In the genomic region with DNA sequence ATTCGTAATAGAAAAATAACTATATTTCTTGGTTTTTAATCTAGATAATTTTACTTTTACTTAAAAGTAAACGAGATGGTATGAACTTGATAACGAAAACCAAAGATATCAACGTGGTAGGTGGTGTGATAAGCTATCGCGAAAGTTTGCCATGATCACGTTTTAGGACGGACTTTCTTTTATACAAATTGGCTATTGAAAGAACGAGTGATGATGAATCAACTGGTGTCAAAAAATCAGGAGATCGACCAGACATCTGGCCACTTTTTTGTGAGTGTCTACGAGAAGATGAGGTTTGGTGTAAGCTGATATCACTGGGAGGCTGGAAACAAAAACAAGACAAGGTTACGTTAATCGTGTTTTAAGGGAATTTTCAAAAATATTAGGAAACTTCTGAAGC, we compare ENCODE assay signal across 6 worm cellular contexts.
A peak's percentile ranks its signal among the peaks of the same experiment; 100 is the strongest.
TF ChIP-seq lines count a peak whose summit lies in the region.

No protein-coding gene starts in this region.

TF ChIP-seq in whole organism, L1 larva, 84 proteins besides CTCF, POLR2A, EP300 and RAD21 (continues in another document):
- TF ChIP-seq elt-3 (tag; optimal IDR thresholded peaks at IDR 0.05; lab: Kevin White, UChicago) (peak in 4 of 6 experiments; percentile 36 to 61 (median 54)), efl-1 (optimal IDR thresholded peaks at IDR 0.05; lab: Kevin White, UChicago) (no peak), efl-1 (GFP tag; optimal IDR thresholded peaks at IDR 0.05 in 1 of 2; lab: Kevin White, UChicago) (no peak), elt-2 (tag; optimal IDR thresholded peaks at IDR 0.05; lab: Kevin White, UChicago) (peak; percentile 42), blmp-1 (tag; optimal IDR thresholded peaks at IDR 0.05; lab: Kevin White, UChicago) (peak; percentile 83), ets-5 (GFP tag; IDR thresholded peaks at IDR 0.05; lab: Robert Waterston, UW) (no peak), egl-27 (tag; optimal IDR thresholded peaks at IDR 0.05; lab: Kevin White, UChicago) (no peak), nhr-19 (GFP tag; conservative IDR thresholded peaks at IDR 0.05; lab: Robert Waterston, UW) (peak; percentile 15; the same call in 1 of the 2 replicates), nhr-90 (tag; optimal IDR thresholded peaks at IDR 0.05; lab: Kevin White, UChicago; ENCODE audit: poor library complexity) (peak; percentile 12), alr-1 (tag; optimal IDR thresholded peaks at IDR 0.05; lab: Kevin White, UChicago; ENCODE audit: borderline replicate concordance) (no peak), fkh-4 (tag; optimal IDR thresholded peaks at IDR 0.05; lab: Kevin White, UChicago; ENCODE audit: borderline replicate concordance) (no peak), lsy-2 (tag; optimal IDR thresholded peaks at IDR 0.05; lab: Kevin White, UChicago) (peak in 1 of 2 experiments; percentile 13), lin-35 (GFP tag; optimal IDR thresholded peaks at IDR 0.05; lab: Kevin White, UChicago) (peak in 1 of 2 experiments; percentile 54)

TF ChIP-seq in whole organism, L2 larva, 48 proteins besides CTCF, POLR2A, EP300 and RAD21:
- TF ChIP-seq Y55F3AM.14 (GFP tag; optimal IDR thresholded peaks at IDR 0.05; lab: Kevin White, UChicago) = no peak
- TF ChIP-seq aly-2 (tag; optimal IDR thresholded peaks at IDR 0.05; lab: Kevin White, UChicago) = no peak
- TF ChIP-seq sma-9 (GFP tag; optimal IDR thresholded peaks at IDR 0.05; lab: Kevin White, UChicago) = peak; percentile 82
- no peak for TF ChIP-seq sma-9 (tag; optimal IDR thresholded peaks at IDR 0.05; lab: Kevin White, UChicago)
- TF ChIP-seq crh-2 (tag; optimal IDR thresholded peaks at IDR 0.05; lab: Kevin White, UChicago) = peak; percentile 45
- TF ChIP-seq blmp-1 (tag; optimal IDR thresholded peaks at IDR 0.05; lab: Kevin White, UChicago; ENCODE audit: insufficient read depth) = peak; percentile 87
- TF ChIP-seq fos-1 (tag; optimal IDR thresholded peaks at IDR 0.05; lab: Kevin White, UChicago) = peak; percentile 48

TF ChIP-seq in whole organism, L3 larva, 47 proteins besides CTCF, POLR2A, EP300 and RAD21:
- peak; percentile 15 for TF ChIP-seq pqm-1 (tag; optimal IDR thresholded peaks at IDR 0.05; lab: Kevin White, UChicago)
- TF ChIP-seq ztf-4 (tag; optimal IDR thresholded peaks at IDR 0.05; lab: Kevin White, UChicago) = no peak
- TF ChIP-seq egl-5 (tag; optimal IDR thresholded peaks at IDR 0.05; lab: Kevin White, UChicago) = no peak
- TF ChIP-seq mml-1 (tag; optimal IDR thresholded peaks at IDR 0.05; lab: Kevin White, UChicago) = no peak
- TF ChIP-seq nhr-25 (tag; optimal IDR thresholded peaks at IDR 0.05; lab: Kevin White, UChicago) = peak; percentile 23
- TF ChIP-seq nfya-1 (tag; optimal IDR thresholded peaks at IDR 0.05; lab: Kevin White, UChicago; ENCODE audit: insufficient read depth) = peak; percentile 23
- peak; percentile 39 for TF ChIP-seq nhr-23 (tag; optimal IDR thresholded peaks at IDR 0.05; lab: Kevin White, UChicago)
- no peak for TF ChIP-seq ZK546.5 (tag; optimal IDR thresholded peaks at IDR 0.05; lab: Kevin White, UChicago)
- no peak for TF ChIP-seq eor-1 (tag; optimal IDR thresholded peaks at IDR 0.05; lab: Kevin White, UChicago)
- TF ChIP-seq unc-39 (tag; optimal IDR thresholded peaks at IDR 0.05; lab: Kevin White, UChicago) = no peak
- TF ChIP-seq lin-39 (tag; optimal IDR thresholded peaks at IDR 0.05; lab: Kevin White, UChicago) = no peak
- TF ChIP-seq sea-2 (GFP tag; optimal IDR thresholded peaks at IDR 0.05; lab: Kevin White, UChicago) = no peak
- no peak for TF ChIP-seq nhr-67 (tag; optimal IDR thresholded peaks at IDR 0.05; lab: Kevin White, UChicago)
- TF ChIP-seq jun-1 (tag; optimal IDR thresholded peaks at IDR 0.05; lab: Kevin White, UChicago) = peak; percentile 41
- TF ChIP-seq nhr-43 (tag; optimal IDR thresholded peaks at IDR 0.05; lab: Kevin White, UChicago; ENCODE audit: poor library complexity, severe bottlenecking) = peak; percentile 19
- TF ChIP-seq elt-3 (tag; optimal IDR thresholded peaks at IDR 0.05; lab: Kevin White, UChicago) = peak in 2 of 3 experiments; percentile 22 to 74
- no peak for TF ChIP-seq ceh-9 (tag; optimal IDR thresholded peaks at IDR 0.05; lab: Kevin White, UChicago)

TF ChIP-seq in whole organism, L4 larva, 104 proteins besides CTCF, POLR2A, EP300 and RAD21:
- peak; percentile 35 for TF ChIP-seq dve-1 (tag; optimal IDR thresholded peaks at IDR 0.05; lab: Kevin White, UChicago; ENCODE audit: insufficient read depth)
- no peak for TF ChIP-seq tra-1 (GFP tag; IDR thresholded peaks at IDR 0.05; lab: Robert Waterston, UW)
- TF ChIP-seq daf-16 (GFP tag; optimal IDR thresholded peaks at IDR 0.05; lab: Kevin White, UChicago) = no peak
- TF ChIP-seq daf-16 (tag; optimal IDR thresholded peaks at IDR 0.05; lab: Kevin White, UChicago) = peak; percentile 51
- TF ChIP-seq nhr-6 (tag; optimal IDR thresholded peaks at IDR 0.05; lab: Kevin White, UChicago) = peak; percentile 54
- peak; percentile 29; the same call in 1 of the 2 replicates for TF ChIP-seq mdt-29 (GFP tag; IDR thresholded peaks at IDR 0.05; lab: Robert Waterston, UW)
- TF ChIP-seq snpc-4 (tag; optimal IDR thresholded peaks at IDR 0.05; lab: Kevin White, UChicago) = no peak
- TF ChIP-seq lin-13 (GFP tag; optimal IDR thresholded peaks at IDR 0.05; lab: Kevin White, UChicago) = no peak
- peak; percentile 63 for TF ChIP-seq mxl-3 (GFP tag; optimal IDR thresholded peaks at IDR 0.05; lab: Kevin White, UChicago)
- TF ChIP-seq hlh-30 (tag; optimal IDR thresholded peaks at IDR 0.05; lab: Kevin White, UChicago; ENCODE audit: insufficient read depth) = peak; percentile 80
- TF ChIP-seq jun-1 (tag; optimal IDR thresholded peaks at IDR 0.05; lab: Kevin White, UChicago) = no peak
- TF ChIP-seq hlh-11 (tag; optimal IDR thresholded peaks at IDR 0.05; lab: Kevin White, UChicago) = peak; percentile 58
- TF ChIP-seq nhr-28 (tag; optimal IDR thresholded peaks at IDR 0.05; lab: Kevin White, UChicago) = peak; percentile 70
- peak; percentile 21 for TF ChIP-seq nhr-77 (tag; optimal IDR thresholded peaks at IDR 0.05; lab: Kevin White, UChicago)
- TF ChIP-seq dmd-6 (GFP tag; IDR thresholded peaks at IDR 0.05; lab: Robert Waterston, UW) = peak; percentile 60

TF ChIP-seq in whole organism, late embryonic, 69 proteins besides CTCF, POLR2A, EP300 and RAD21:
- TF ChIP-seq pha-4 (tag; optimal IDR thresholded peaks at IDR 0.05; lab: Kevin White, UChicago) (no peak), sdc-2 (tag; optimal IDR thresholded peaks at IDR 0.05; lab: Kevin White, UChicago) (no peak), mec-3 (tag; optimal IDR thresholded peaks at IDR 0.05; lab: Kevin White, UChicago; ENCODE audit: borderline replicate concordance) (no peak), elt-2 (tag; optimal IDR thresholded peaks at IDR 0.05; lab: Kevin White, UChicago) (peak; percentile 54)
TF ChIP-seq in whole organism, late embryonic: peak in this region for 1.

TF ChIP-seq in whole organism, young adult, 124 proteins besides CTCF, POLR2A, EP300 and RAD21:
- TF ChIP-seq attf-3 (GFP tag; conservative IDR thresholded peaks at IDR 0.05; lab: Robert Waterston, UW) (no peak), tbp1 (GFP tag; optimal IDR thresholded peaks at IDR 0.05; lab: Kevin White, UChicago) (peak; percentile 8)
TF ChIP-seq in whole organism, young adult: peak in this region for 1.
